Worm (Caenorhabditis elegans) whole organism, late embryonic: ENCODE results near the gene D1014.2.

Experiments used
- F13H6.1 ChIP-seq: sonication (generic microtip); optimal IDR thresholded peaks from 2 replicates; lab custom pipeline; 2016; ENCODE audit warnings: missing genetic modification characterization, missing compliant biosample characterization
- K02D7.2 ChIP-seq: sonication (generic microtip); optimal IDR thresholded peaks from 2 replicates; lab custom pipeline; 2017; ENCODE audit warnings: mild to moderate bottlenecking, missing genetic modification characterization, missing compliant biosample characterization
- K09A11.1 ChIP-seq: sonication (generic microtip); optimal IDR thresholded peaks from 2 replicates; lab custom pipeline; 2017; ENCODE audit warnings: antibody characterized with exemption, mild to moderate bottlenecking, missing genetic modification characterization, missing compliant biosample characterization; ENCODE audit not compliant: insufficient read depth
- T23F11.4 ChIP-seq: fragments of 200-800 bp; sonication (Bioruptor generic); optimal IDR thresholded peaks from 2 replicates; lab custom pipeline; 2018; ENCODE audit warnings: mild to moderate bottlenecking, missing genetic modification characterization, missing compliant biosample characterization
- Y22D7AL.16 ChIP-seq: sonication (generic microtip); optimal IDR thresholded peaks from 2 replicates; lab custom pipeline; 2016; ENCODE audit warnings: missing genetic modification characterization, missing compliant biosample characterization
- ceh-18 ChIP-seq: sonication (generic microtip); optimal IDR thresholded peaks from 2 replicates; lab custom pipeline; 2016; ENCODE audit warnings: missing genetic modification characterization, missing compliant biosample characterization
- ceh-2 ChIP-seq: sonication (generic microtip); optimal IDR thresholded peaks from 2 replicates; lab custom pipeline; 2016; ENCODE audit warnings: missing genotype, missing genetic modification characterization, missing compliant biosample characterization
- ceh-22 ChIP-seq: sonication (generic microtip); optimal IDR thresholded peaks from 2 replicates; lab custom pipeline; 2017; ENCODE audit warnings: missing biosample characterization, missing genetic modification characterization
- ceh-30 ChIP-seq: fragments of 150-350 bp; optimal IDR thresholded peaks from 2 replicates; lab custom pipeline; 2014; ENCODE audit warnings: missing biosample characterization, missing genetic modification characterization
- ceh-31 ChIP-seq: sonication (generic microtip); optimal IDR thresholded peaks from 2 replicates; lab custom pipeline; 2016; ENCODE audit warnings: missing genetic modification characterization, missing compliant biosample characterization
- ceh-45 ChIP-seq: fragments of 200-800 bp; sonication (Bioruptor generic); IDR thresholded peaks from 2 replicates; pipeline ENCODE4 v1.3.6; 2022; ENCODE audit warnings: missing genetic modification reagents, missing genetic modification characterization, missing compliant biosample characterization
- dmd-4 ChIP-seq: sonication (generic microtip); optimal IDR thresholded peaks from 2 replicates; lab custom pipeline; 2016; ENCODE audit warnings: borderline replicate concordance, missing genetic modification characterization, missing compliant biosample characterization
- dve-1 ChIP-seq: sonication (generic microtip); optimal IDR thresholded peaks from 2 replicates; lab custom pipeline; 2017; ENCODE audit warnings: antibody characterized with exemption, mild to moderate bottlenecking, missing genetic modification characterization, missing compliant biosample characterization
- elt-4 ChIP-seq: sonication (generic microtip); optimal IDR thresholded peaks from 2 replicates; lab custom pipeline; 2016; ENCODE audit warnings: missing genetic modification characterization, missing compliant biosample characterization
- ets-4 ChIP-seq: sonication (generic microtip); optimal IDR thresholded peaks from 2 replicates; lab custom pipeline; 2016; ENCODE audit warnings: missing genetic modification characterization, missing compliant biosample characterization
- eyg-1 ChIP-seq: sonication (generic microtip); optimal IDR thresholded peaks from 2 replicates; lab custom pipeline; 2016; ENCODE audit warnings: missing genotype, missing genetic modification characterization, missing compliant biosample characterization
- fax-1 ChIP-seq: sonication (generic microtip); optimal IDR thresholded peaks from 2 replicates; lab custom pipeline; 2016; ENCODE audit warnings: missing genotype, missing genetic modification characterization, missing compliant biosample characterization
- fkh-10 ChIP-seq: fragments of 150-350 bp; optimal IDR thresholded peaks from 2 replicates; lab custom pipeline; 2014; ENCODE audit warnings: missing biosample characterization, missing genetic modification reagents, missing genetic modification characterization
- fkh-6 ChIP-seq: sonication (generic microtip); optimal IDR thresholded peaks from 2 replicates; lab custom pipeline; 2016; ENCODE audit warnings: missing genetic modification characterization, missing compliant biosample characterization
- gmeb-2 ChIP-seq: sonication (generic microtip); optimal IDR thresholded peaks from 2 replicates; lab custom pipeline; 2016; ENCODE audit warnings: missing genetic modification characterization, inconsistent platforms, missing compliant biosample characterization
- hlh-13 ChIP-seq: fragments of 200-800 bp; sonication (Bioruptor generic); optimal IDR thresholded peaks from 2 replicates; lab custom pipeline; 2018; ENCODE audit warnings: mild to moderate bottlenecking, missing genetic modification characterization, missing compliant biosample characterization
- hlh-15 ChIP-seq: sonication (generic microtip); optimal IDR thresholded peaks from 2 replicates; lab custom pipeline; 2016; ENCODE audit warnings: missing genetic modification characterization, missing compliant biosample characterization
- hlh-30 ChIP-seq: sonication (generic microtip); optimal IDR thresholded peaks from 2 replicates; lab custom pipeline; 2017; ENCODE audit warnings: antibody characterized with exemption, missing genetic modification characterization, missing compliant biosample characterization; ENCODE audit not compliant: insufficient read depth
- lim-6 ChIP-seq: sonication (generic microtip); optimal IDR thresholded peaks from 2 replicates; lab custom pipeline; 2016; ENCODE audit warnings: missing genetic modification characterization, missing compliant biosample characterization
- lin-11 ChIP-seq: fragments of 200-800 bp; sonication (Bioruptor generic); optimal IDR thresholded peaks from 2 replicates; lab custom pipeline; 2018; ENCODE audit warnings: mild to moderate bottlenecking, missing genetic modification characterization, missing compliant biosample characterization
- mec-3 ChIP-seq: sonication (generic microtip); optimal IDR thresholded peaks from 2 replicates; lab custom pipeline; 2016; ENCODE audit warnings: borderline replicate concordance, missing genetic modification characterization, missing compliant biosample characterization
- nfya-1 ChIP-seq: sonication (generic microtip); optimal IDR thresholded peaks from 2 replicates; lab custom pipeline; 2017; ENCODE audit warnings: missing genetic modification characterization, mild to moderate bottlenecking, missing compliant biosample characterization, antibody characterized with exemption, moderate library complexity
- nhr-232 ChIP-seq: sonication (generic microtip); optimal IDR thresholded peaks from 2 replicates; lab custom pipeline; 2016; ENCODE audit warnings: missing genetic modification characterization, missing compliant biosample characterization
- npax-4 ChIP-seq: sonication (generic microtip); optimal IDR thresholded peaks from 2 replicates; lab custom pipeline; 2016; ENCODE audit warnings: missing genetic modification characterization, missing compliant biosample characterization
- pag-3 ChIP-seq: sonication (generic microtip); optimal IDR thresholded peaks from 2 replicates; lab custom pipeline; 2016; ENCODE audit warnings: missing compliant biosample characterization, missing genetic modification characterization, borderline replicate concordance
- pqm-1 ChIP-seq: sonication (generic microtip); optimal IDR thresholded peaks from 2 replicates; lab custom pipeline; 2016; ENCODE audit warnings: missing genetic modification characterization, missing compliant biosample characterization
- ref-2 ChIP-seq: sonication (generic microtip); optimal IDR thresholded peaks from 2 replicates; lab custom pipeline; 2016; ENCODE audit warnings: missing genetic modification characterization, missing compliant biosample characterization
- rnt-1 ChIP-seq: sonication (generic microtip); optimal IDR thresholded peaks from 2 replicates; lab custom pipeline; 2016; ENCODE audit warnings: missing genetic modification characterization, missing compliant biosample characterization
- sdc-2 ChIP-seq: sonication (generic microtip); optimal IDR thresholded peaks from 2 replicates; lab custom pipeline; 2016; ENCODE audit warnings: missing genotype, missing genetic modification characterization, missing compliant biosample characterization
- sox-2 ChIP-seq: fragments of 200-800 bp; sonication (Bioruptor generic); IDR thresholded peaks from 2 replicates; pipeline ENCODE4 v1.3.6; 2022; ENCODE audit warnings: missing genetic modification reagents, missing genetic modification characterization, missing compliant biosample characterization
- syd-9 ChIP-seq: sonication (generic microtip); optimal IDR thresholded peaks from 2 replicates; lab custom pipeline; 2016; ENCODE audit warnings: mild to moderate bottlenecking, missing genetic modification characterization, moderate library complexity, missing compliant biosample characterization
- unc-3 ChIP-seq, 2 experiments: fragments of 200-800 bp in 1 of 2; sonication (Bioruptor generic) in 1 of 2; sonication (generic microtip) in 1 of 2; conservative IDR thresholded peaks in 1 of 2; optimal IDR thresholded peaks in 1 of 2; 2 replicates each; pipeline versions ENCODE4 v1.3.6 to Lab custom; 2016 to 2022; ENCODE audit warnings: missing compliant biosample characterization in 2 of 2, missing genetic modification characterization in 2 of 2, missing genetic modification reagents in 1 of 2
- unc-42 ChIP-seq: sonication (generic microtip); optimal IDR thresholded peaks from 2 replicates; lab custom pipeline; 2016; ENCODE audit warnings: missing genotype, missing genetic modification characterization, missing compliant biosample characterization
- zip-5 ChIP-seq: sonication (generic microtip); optimal IDR thresholded peaks from 2 replicates; lab custom pipeline; 2016; ENCODE audit warnings: missing genetic modification characterization, missing compliant biosample characterization
- ztf-16 ChIP-seq: sonication (generic microtip); optimal IDR thresholded peaks from 2 replicates; lab custom pipeline; 2017; ENCODE audit warnings: missing genetic modification characterization, missing compliant biosample characterization

Gene D1014.2

ce11 chrV:8178279-8178678, 34.6 kb downstream of the D1014.2 start:
- TF ChIP-seq nhr-232 (tag; lab: Kevin White, UChicago) (no peak), K02D7.2 (tag; lab: Kevin White, UChicago) (no peak), mec-3 (no peak), fkh-10 (GFP tag; lab: Kevin White, UChicago) (no peak), ceh-22 (tag; lab: Kevin White, UChicago) (no peak), ceh-31 (tag; lab: Kevin White, UChicago) (no peak), fax-1 (tag; lab: Kevin White, UChicago) (no peak), zip-5 (no peak), ceh-45 (GFP tag; lab: Robert Waterston, UW) (no peak), unc-42 (no peak), nfya-1 (tag; lab: Kevin White, UChicago) (no peak), rnt-1 (no peak), K09A11.1 (tag; lab: Kevin White, UChicago) (no peak), dmd-4 (tag; lab: Kevin White, UChicago) (no peak), lim-6 (tag; lab: Kevin White, UChicago) (no peak), elt-4 (tag; lab: Kevin White, UChicago) (no peak), pag-3 (tag; lab: Kevin White, UChicago) (no peak)

ce11 chrV:8178914-8179542, 35.3 kb downstream of the D1014.2 start, which contains the start of gene srp-7:
TSS of gene srp-7 (plus strand) at chrV:8179126.
- TF ChIP-seq pqm-1 (tag; lab: Kevin White, UChicago): no peak
- TF ChIP-seq ets-4 (tag; lab: Kevin White, UChicago): no peak
- no peak for TF ChIP-seq T23F11.4 (GFP tag; lab: Kevin White, UChicago)
- TF ChIP-seq Y22D7AL.16 (tag; lab: Kevin White, UChicago): no peak
- TF ChIP-seq sox-2 (GFP tag; lab: Robert Waterston, UW): no peak
- TF ChIP-seq fax-1 (tag; lab: Kevin White, UChicago): no peak
- TF ChIP-seq ceh-22 (tag; lab: Kevin White, UChicago): no peak
- no peak for TF ChIP-seq F13H6.1 (tag; lab: Kevin White, UChicago)
- no peak for TF ChIP-seq npax-4 (tag; lab: Kevin White, UChicago)
- no peak for TF ChIP-seq sdc-2 (tag; lab: Kevin White, UChicago)
- TF ChIP-seq hlh-15 (tag; lab: Kevin White, UChicago): no peak
- no peak for TF ChIP-seq hlh-30 (tag; lab: Kevin White, UChicago)

- TF ChIP-seq ceh-2 (tag; lab: Kevin White, UChicago) (no peak), rnt-1 (no peak), npax-4 (tag; lab: Kevin White, UChicago) (no peak), syd-9 (tag; lab: Kevin White, UChicago) (no peak), zip-5 (no peak), K02D7.2 (tag; lab: Kevin White, UChicago) (no peak), gmeb-2 (no peak)
Measured at ce11 chrV:8183384-8183783, 39.7 kb downstream of the D1014.2 start, which contains the start of gene srp-8. TSS of gene srp-8 (plus strand) at chrV:8183684.

ce11 chrV:8185737-8186136, 42.0 kb downstream of the D1014.2 start, which contains the start of gene F20D6.2:
TSS of gene F20D6.2 (plus strand) at chrV:8186037.
- TF ChIP-seq T23F11.4 (GFP tag; lab: Kevin White, UChicago): no peak
- no peak for TF ChIP-seq ref-2 (tag; lab: Kevin White, UChicago)
- TF ChIP-seq K02D7.2 (tag; lab: Kevin White, UChicago): no peak
- no peak for TF ChIP-seq hlh-13 (GFP tag; lab: Kevin White, UChicago)
- no peak for TF ChIP-seq syd-9 (tag; lab: Kevin White, UChicago)
- TF ChIP-seq dve-1 (tag; lab: Kevin White, UChicago): no peak
- TF ChIP-seq lin-11 (tag; lab: Kevin White, UChicago): no peak
- TF ChIP-seq nhr-232 (tag; lab: Kevin White, UChicago): no peak
- no peak for TF ChIP-seq ceh-18
- no peak for TF ChIP-seq pqm-1 (tag; lab: Kevin White, UChicago)
- TF ChIP-seq unc-3 (GFP tag; conservative IDR thresholded peaks at IDR 0.05; lab: Robert Waterston, UW): no peak
- TF ChIP-seq unc-3 (tag; optimal IDR thresholded peaks at IDR 0.05; lab: Kevin White, UChicago): no peak
- no peak for TF ChIP-seq ztf-16
- no peak for TF ChIP-seq ceh-30
- no peak for TF ChIP-seq fkh-6
- no peak for TF ChIP-seq eyg-1
- no peak for TF ChIP-seq Y22D7AL.16 (tag; lab: Kevin White, UChicago)
- TF ChIP-seq, all 69 proteins: peak for 0
